Worm (Caenorhabditis elegans) whole organism, L4 larva: ENCODE measurements around the gene W09G12.8.
A peak's percentile ranks its signal among the peaks of the same experiment; 100 is the strongest.

ENCODE experiments used
- R02D3.7 ChIP-seq: fragments of 150-350 bp; sonication (generic microtip); optimal IDR thresholded peaks from 3 replicates; lab custom pipeline; 2014; ENCODE audit warnings: missing biosample characterization, missing genetic modification characterization
- T20F7.1 ChIP-seq: fragments of 200-800 bp; sonication (Bioruptor generic); optimal IDR thresholded peaks from 2 replicates; lab custom pipeline; 2018; ENCODE audit warnings: mild to moderate bottlenecking, missing genetic modification characterization, missing compliant biosample characterization
- Y105C5A.15 ChIP-seq: fragments of 200-800 bp; sonication (Bioruptor generic); IDR thresholded peaks from 2 replicates; pipeline ENCODE4 v1.3.6; 2022; ENCODE audit warnings: missing genetic modification characterization, missing compliant biosample characterization
- Y5F2A.4 ChIP-seq: fragments of 200-800 bp; sonication (Bioruptor generic); optimal IDR thresholded peaks from 2 replicates; lab custom pipeline; 2018; ENCODE audit warnings: mild to moderate bottlenecking, missing genetic modification characterization, missing compliant biosample characterization
- ZK546.5 ChIP-seq, 2 experiments: sonication (generic microtip); optimal IDR thresholded peaks; 2 replicates each; lab custom pipeline; 2017; ENCODE audit warnings: missing biosample characterization in 2 of 2, missing genetic modification characterization in 2 of 2
- ama-1 ChIP-seq: fragments of 150-350 bp; optimal IDR thresholded peaks from 2 replicates; lab custom pipeline; 2014; ENCODE audit warnings: inconsistent platforms, mixed read lengths
- arid-1 ChIP-seq: fragments of 200-800 bp; sonication (Bioruptor generic); conservative IDR thresholded peaks from 2 replicates; pipeline ENCODE4 v1.3.6; 2022; ENCODE audit warnings: missing genetic modification reagents, missing genetic modification characterization, missing compliant biosample characterization
- ceh-20 ChIP-seq: fragments of 200-800 bp; sonication (Bioruptor generic); IDR thresholded peaks from 2 replicates; pipeline ENCODE4 v1.3.6; 2022; ENCODE audit warnings: missing genetic modification reagents, missing genetic modification characterization, missing compliant biosample characterization
- ceh-62 ChIP-seq: sonication (generic microtip); optimal IDR thresholded peaks from 2 replicates; lab custom pipeline; 2017; ENCODE audit warnings: missing biosample characterization, missing genetic modification characterization
- daf-16 ChIP-seq, 3 experiments: sonication (generic microtip); optimal IDR thresholded peaks; 2 replicates each; lab custom pipeline; 2016 to 2017; ENCODE audit warnings: missing genetic modification characterization in 3 of 3, missing genetic modification reagents in 3 of 3, mild to moderate bottlenecking in 2 of 3, missing compliant biosample characterization in 2 of 3, missing biosample characterization in 1 of 3, moderate library complexity in 1 of 3
- dpl-1 ChIP-seq: fragments of 150-350 bp; optimal IDR thresholded peaks from 2 replicates; lab custom pipeline; 2014; ENCODE audit warnings: missing biosample characterization, missing genetic modification reagents, missing genetic modification characterization
- duxl-1 ChIP-seq: sonication (generic microtip); optimal IDR thresholded peaks from 2 replicates; lab custom pipeline; 2016; ENCODE audit warnings: mild to moderate bottlenecking, missing genetic modification characterization, moderate library complexity, missing compliant biosample characterization; ENCODE audit not compliant: poor library complexity
- dve-1 ChIP-seq: sonication (generic microtip); optimal IDR thresholded peaks from 2 replicates; lab custom pipeline; 2017; ENCODE audit warnings: antibody characterized with exemption, mild to moderate bottlenecking, missing genetic modification characterization, missing compliant biosample characterization; ENCODE audit not compliant: insufficient read depth
- fos-1 ChIP-seq: fragments of 150-350 bp; optimal IDR thresholded peaks from 2 replicates; lab custom pipeline; 2014; ENCODE audit warnings: missing biosample characterization, missing genetic modification characterization
- hlh-30 ChIP-seq: sonication (generic microtip); optimal IDR thresholded peaks from 2 replicates; lab custom pipeline; 2017; ENCODE audit warnings: antibody characterized with exemption, mild to moderate bottlenecking, missing genetic modification characterization, missing compliant biosample characterization; ENCODE audit not compliant: insufficient read depth
- hmg-1.1 ChIP-seq: fragments of 200-800 bp; sonication (Bioruptor generic); IDR thresholded peaks from 2 replicates; pipeline ENCODE4 v1.3.6; 2022; ENCODE audit warnings: missing genetic modification reagents, missing genetic modification characterization, missing compliant biosample characterization
- lin-15B ChIP-seq: fragments of 150-350 bp; sonication (generic microtip); optimal IDR thresholded peaks from 3 replicates; lab custom pipeline; 2014; ENCODE audit warnings: missing biosample characterization, missing genetic modification characterization
- lin-29 ChIP-seq: fragments of 200-800 bp; sonication (Bioruptor generic); IDR thresholded peaks from 2 replicates; pipeline ENCODE4 v1.3.6; 2022; ENCODE audit warnings: missing genetic modification reagents, missing genetic modification characterization, missing compliant biosample characterization
- lin-38 ChIP-seq: fragments of 200-800 bp; sonication (Bioruptor generic); IDR thresholded peaks from 2 replicates; pipeline ENCODE4 v1.3.6; 2022; ENCODE audit warnings: missing genetic modification reagents, missing genetic modification characterization, missing compliant biosample characterization
- lin-39 ChIP-seq: fragments of 150-350 bp; optimal IDR thresholded peaks from 2 replicates; lab custom pipeline; 2014; ENCODE audit warnings: missing biosample characterization, missing genetic modification reagents, missing genetic modification characterization
- lsy-2 ChIP-seq, 2 experiments: fragments of 150-350 bp in 1 of 2; sonication (generic microtip) in 1 of 2; optimal IDR thresholded peaks; 2 replicates each; lab custom pipeline; 2014 to 2017; ENCODE audit warnings: missing biosample characterization in 2 of 2, missing genetic modification characterization in 2 of 2
- madf-5 ChIP-seq, 2 experiments: fragments of 200-800 bp; sonication (Bioruptor generic); IDR thresholded peaks; 2 replicates each; pipeline ENCODE4 v1.3.6; 2022; ENCODE audit warnings: missing compliant biosample characterization in 2 of 2, missing genetic modification characterization in 2 of 2
- mdl-1 ChIP-seq, 2 experiments: fragments of 150-350 bp in 1 of 2; sonication (generic microtip) in 1 of 2; optimal IDR thresholded peaks; 2 replicates each; lab custom pipeline; 2014 to 2017; ENCODE audit warnings: missing biosample characterization in 2 of 2, missing genetic modification characterization in 2 of 2
- mep-1 ChIP-seq: fragments of 150-350 bp; sonication (generic microtip); optimal IDR thresholded peaks from 3 replicates; lab custom pipeline; 2014; ENCODE audit warnings: missing biosample characterization, missing genetic modification characterization
- mes-2 ChIP-seq: sonication (generic microtip); optimal IDR thresholded peaks from 2 replicates; lab custom pipeline; 2016; ENCODE audit warnings: missing genotype, mild to moderate bottlenecking, missing genetic modification characterization, missing compliant biosample characterization; ENCODE audit not compliant: poor library complexity, severe bottlenecking
- mxl-3 ChIP-seq: fragments of 200-800 bp; sonication (Bioruptor generic); optimal IDR thresholded peaks from 2 replicates; lab custom pipeline; 2018; ENCODE audit warnings: mild to moderate bottlenecking, missing genetic modification characterization, missing compliant biosample characterization
- nhr-11 ChIP-seq: fragments of 150-350 bp; optimal IDR thresholded peaks from 2 replicates; lab custom pipeline; 2014; ENCODE audit warnings: missing biosample characterization, missing genetic modification characterization
- nhr-48 ChIP-seq: sonication (generic microtip); optimal IDR thresholded peaks from 2 replicates; lab custom pipeline; 2016; ENCODE audit warnings: mild to moderate bottlenecking, missing genetic modification characterization, missing compliant biosample characterization
- pha-4 ChIP-seq, 2 experiments: fragments of 150-350 bp in 1 of 2; fragments of 200-800 bp in 1 of 2; sonication (Bioruptor generic) in 1 of 2; IDR thresholded peaks in 1 of 2; optimal IDR thresholded peaks in 1 of 2; 2 replicates each; pipeline versions ENCODE4 v1.3.6 to Lab custom; 2014 to 2022; ENCODE audit warnings: missing genetic modification characterization in 2 of 2, missing genetic modification reagents in 2 of 2, missing biosample characterization in 1 of 2, missing compliant biosample characterization in 1 of 2
- php-3 ChIP-seq: fragments of 200-800 bp; sonication (Bioruptor generic); IDR thresholded peaks from 2 replicates; pipeline ENCODE4 v1.3.6; 2022; ENCODE audit warnings: missing genetic modification reagents, missing genetic modification characterization, missing compliant biosample characterization
- pqm-1 ChIP-seq: sonication (generic microtip); optimal IDR thresholded peaks from 2 replicates; lab custom pipeline; 2017; ENCODE audit warnings: missing biosample characterization, missing genetic modification characterization
- set-16 ChIP-seq: fragments of 200-800 bp; sonication (Bioruptor generic); IDR thresholded peaks from 2 replicates; pipeline ENCODE4 v1.3.6; 2022; ENCODE audit warnings: missing genetic modification reagents, missing genetic modification characterization, missing compliant biosample characterization
- skn-1 ChIP-seq: fragments of 150-350 bp; optimal IDR thresholded peaks from 2 replicates; lab custom pipeline; 2014; ENCODE audit warnings: missing biosample characterization, missing genetic modification characterization
- spr-3 ChIP-seq: fragments of 200-800 bp; sonication (Bioruptor generic); optimal IDR thresholded peaks from 2 replicates; lab custom pipeline; 2018; ENCODE audit warnings: mild to moderate bottlenecking, missing genetic modification characterization, missing compliant biosample characterization
- tag-97 ChIP-seq: fragments of 200-800 bp; sonication (Bioruptor generic); IDR thresholded peaks from 2 replicates; pipeline ENCODE4 v1.3.6; 2022; ENCODE audit warnings: missing genetic modification characterization, missing compliant biosample characterization
- unc-62 ChIP-seq, 3 experiments: fragments of 150-350 bp in 1 of 3; sonication (generic microtip); optimal IDR thresholded peaks in 2 of 3; peaks in 1 of 3; 1 replicate in 1 of 3; 2 replicates in 2 of 3; lab custom pipeline; 2014 to 2017; ENCODE audit warnings: missing biosample characterization in 3 of 3, missing genetic modification characterization in 3 of 3, missing genetic modification reagents in 3 of 3, missing genotype in 1 of 3
- zfp-2 ChIP-seq: sonication (generic microtip); optimal IDR thresholded peaks from 2 replicates; lab custom pipeline; 2016; ENCODE audit warnings: mild to moderate bottlenecking, missing genetic modification characterization, missing compliant biosample characterization
- zip-2 ChIP-seq: fragments of 150-350 bp; optimal IDR thresholded peaks from 2 replicates; lab custom pipeline; 2014; ENCODE audit warnings: missing biosample characterization, missing genetic modification characterization
- ztf-11 ChIP-seq: fragments of 150-350 bp; optimal IDR thresholded peaks from 2 replicates; lab custom pipeline; 2014; ENCODE audit warnings: missing biosample characterization, missing genetic modification characterization

Gene W09G12.8

ce11 chrIV:1239686-1240085 is 13.7 kb downstream of the W09G12.8 start, which contains the start of gene F38A1.8 (continued):
- no peak for TF ChIP-seq ZK546.5 (tag; optimal IDR thresholded peaks at IDR 0.05; lab: Kevin White, UChicago)
- TF ChIP-seq R02D3.7 (tag; lab: Kevin White, UChicago) = no peak
- peak; percentile 74 for TF ChIP-seq mxl-3 (GFP tag; lab: Kevin White, UChicago)
- TF ChIP-seq fos-1 (tag; lab: Kevin White, UChicago) = no peak
- no peak for TF ChIP-seq ceh-20
- TF ChIP-seq madf-5 (GFP tag; IDR thresholded peaks at IDR 0.05; lab: Robert Waterston, UW) = no peak
- TF ChIP-seq lsy-2 (tag; optimal IDR thresholded peaks at IDR 0.05; lab: Kevin White, UChicago) = no peak
- no peak for TF ChIP-seq php-3
- no peak for TF ChIP-seq zfp-2
- no peak for TF ChIP-seq T20F7.1 (GFP tag; lab: Kevin White, UChicago)
- no peak for TF ChIP-seq Y5F2A.4 (GFP tag; lab: Kevin White, UChicago)
- TF ChIP-seq set-16 (GFP tag; lab: Robert Waterston, UW) = no peak
- peak; percentile 90 for TF ChIP-seq dpl-1 (GFP tag; lab: Kevin White, UChicago)
- no peak for TF ChIP-seq arid-1 (GFP tag; lab: Robert Waterston, UW)
- TF ChIP-seq lin-38 = no peak
- no peak for TF ChIP-seq lin-15B (tag; lab: Kevin White, UChicago)
- TF ChIP-seq mes-2 = peak; percentile 74
- TF ChIP-seq mep-1 = no peak
- no peak for TF ChIP-seq skn-1
- no peak for TF ChIP-seq lin-39 (tag; lab: Kevin White, UChicago)
- TF ChIP-seq nhr-48 (tag; lab: Kevin White, UChicago) = no peak
- TF ChIP-seq hlh-30 (tag; lab: Kevin White, UChicago) = peak; percentile 80
- TF ChIP-seq ztf-11 (tag; lab: Kevin White, UChicago) = no peak
- TF ChIP-seq lin-29 (GFP tag; lab: Robert Waterston, UW) = no peak
- no peak for TF ChIP-seq spr-3 (GFP tag; lab: Kevin White, UChicago)
- no peak for TF ChIP-seq pqm-1 (tag; lab: Kevin White, UChicago)
- no peak for TF ChIP-seq zip-2
- TF ChIP-seq tag-97 (GFP tag; lab: Robert Waterston, UW) = no peak
- 0 out of 2 replicates have a peak, but pooled peaks have one; percentile 30 for TF ChIP-seq hmg-1.1 (GFP tag; lab: Robert Waterston, UW)
- TF ChIP-seq pha-4 (GFP tag; IDR thresholded peaks at IDR 0.05; lab: Robert Waterston, UW) = no peak
- no peak for TF ChIP-seq pha-4 (tag; optimal IDR thresholded peaks at IDR 0.05; lab: Kevin White, UChicago)
- TF ChIP-seq Y105C5A.15 (GFP tag; lab: Robert Waterston, UW) = no peak
- peak; percentile 38 for TF ChIP-seq dve-1
- no peak for TF ChIP-seq ceh-62 (tag; lab: Kevin White, UChicago)
- no peak for TF ChIP-seq duxl-1
- no peak for TF ChIP-seq daf-16 (GFP tag; optimal IDR thresholded peaks at IDR 0.05; lab: Kevin White, UChicago)
- TF ChIP-seq daf-16 (tag; optimal IDR thresholded peaks at IDR 0.05; lab: Kevin White, UChicago) = peak; percentile 16
- peak in 1 of 2 experiments; percentile 74 for TF ChIP-seq mdl-1 (tag; optimal IDR thresholded peaks at IDR 0.05; lab: Kevin White, UChicago)
- TF ChIP-seq nhr-11 (tag; lab: Kevin White, UChicago) = no peak

- peak in 1 of 2 experiments; percentile 72 for TF ChIP-seq unc-62 (GFP tag; optimal IDR thresholded peaks at IDR 0.05 in 1 of 2; lab: Kevin White, UChicago)
- no peak for TF ChIP-seq unc-62 (tag; optimal IDR thresholded peaks at IDR 0.05; lab: Kevin White, UChicago)
- no peak for TF ChIP-seq ama-1
- TF ChIP-seq, all 104 proteins: peak for 1
Measured at ce11 chrIV:1243295-1243694, 17.3 kb downstream of the W09G12.8 start, which contains the start of gene F38A1.15. Gene F38A1.15, minus strand, starts transcription at chrIV:1243395.
